Worm (Caenorhabditis elegans): Measurements from ENCODE around the gene pqn-71.

The pqn-71 gene

DNA sequence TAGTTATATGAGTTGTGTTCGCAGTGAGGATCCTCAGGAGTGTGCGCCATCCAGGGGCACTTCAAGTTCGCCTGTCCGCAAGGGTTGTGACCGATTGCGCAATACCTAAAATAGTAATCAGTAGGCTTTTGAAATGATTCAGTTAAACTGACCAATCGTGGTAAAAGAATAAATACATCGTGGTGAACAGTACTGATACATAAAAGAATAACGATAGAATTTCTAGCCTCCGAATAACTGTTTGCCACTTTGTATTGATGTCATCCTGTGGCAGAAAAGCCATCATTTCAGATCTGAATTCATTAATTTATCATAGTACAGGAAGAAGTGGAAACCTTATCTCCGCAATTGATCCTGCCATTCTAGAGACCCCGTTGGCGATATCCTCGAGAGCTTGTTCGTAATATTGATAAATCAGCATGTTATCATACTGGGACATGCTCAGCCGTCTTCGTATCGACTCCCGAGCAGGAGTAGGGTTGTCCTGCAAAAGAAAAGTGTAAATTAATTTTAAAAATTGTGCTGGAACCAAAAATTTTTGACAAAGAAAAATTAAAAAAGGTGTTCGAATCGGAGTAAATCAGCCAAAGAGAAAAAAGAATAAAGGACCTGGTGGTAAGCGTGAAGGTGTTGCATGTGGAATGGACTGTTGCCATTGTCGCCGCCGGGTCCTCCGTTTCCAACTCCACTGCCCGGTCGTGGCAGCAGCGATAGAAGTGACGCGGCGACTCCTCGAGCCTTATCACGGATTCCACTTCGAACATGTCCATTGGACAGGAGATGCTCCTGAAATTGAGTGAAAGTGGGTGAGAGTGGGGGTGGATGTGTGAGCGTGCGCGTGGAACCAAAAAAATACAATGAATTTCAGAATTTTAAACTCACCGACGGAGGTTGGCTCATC, 47.6 kb downstream of the pqn-71 start (continued):
- TF ChIP-seq tlf-1 (GFP tag; optimal IDR thresholded peaks at IDR 0.05) (peak; percentile 34), Y53G8AR.9 (GFP tag; conservative IDR thresholded peaks at IDR 0.05) (peak; percentile 46; the same call in 1 of the 2 replicates), madf-6 (GFP tag; IDR thresholded peaks at IDR 0.05) (peak; percentile 79), mxl-1 (tag; optimal IDR thresholded peaks at IDR 0.05) (no peak), ceh-40 (GFP tag; IDR thresholded peaks at IDR 0.05) (0 out of 2 replicates have a peak, but pooled peaks have one; percentile 1), nfya-2 (GFP tag; IDR thresholded peaks at IDR 0.05) (no peak), Y95B8A.8 (GFP tag; IDR thresholded peaks at IDR 0.05) (no peak), F23B12.7 (tag; optimal IDR thresholded peaks at IDR 0.05; ENCODE audit: insufficient read depth) (no peak), pha-4 (tag; optimal IDR thresholded peaks at IDR 0.05) (no peak), die-1 (tag; optimal IDR thresholded peaks at IDR 0.05) (peak; percentile 20), lin-26 (GFP tag; IDR thresholded peaks at IDR 0.05) (peak; percentile 70; the same call in 1 of the 2 replicates), tbx-9 (tag; optimal IDR thresholded peaks at IDR 0.05; ENCODE audit: borderline replicate concordance) (no peak), nhr-80 (tag; optimal IDR thresholded peaks at IDR 0.05) (no peak), lsl-1 (GFP tag; optimal IDR thresholded peaks at IDR 0.05) (peak; percentile 42), C17E4.6 (GFP tag; IDR thresholded peaks at IDR 0.05) (no peak), ZK185.1 (tag; optimal IDR thresholded peaks at IDR 0.05; ENCODE audit: poor library complexity, severe bottlenecking) (no peak), let-607 (tag; optimal IDR thresholded peaks at IDR 0.05) (no peak), ztf-25 (GFP tag; IDR thresholded peaks at IDR 0.05) (no peak), fkh-3 (tag; optimal IDR thresholded peaks at IDR 0.05) (no peak), lir-1 (GFP tag; conservative IDR thresholded peaks at IDR 0.05) (no peak), ama-1 (optimal IDR thresholded peaks at IDR 0.05) (no peak), ama-1 (GFP tag; optimal IDR thresholded peaks at IDR 0.05) (no peak), sptf-2 (GFP tag; optimal IDR thresholded peaks at IDR 0.05) (no peak), Y67H2A.10 (GFP tag; conservative IDR thresholded peaks at IDR 0.05) (no peak), ceh-79 (tag; optimal IDR thresholded peaks at IDR 0.05) (no peak), ceh-91 (GFP tag; IDR thresholded peaks at IDR 0.05) (no peak), hsf-1 (GFP tag; IDR thresholded peaks at IDR 0.05) (peak; percentile 77), C06A6.2 (GFP tag; conservative IDR thresholded peaks at IDR 0.05) (no peak), hlh-12 (tag; optimal IDR thresholded peaks at IDR 0.05) (no peak), nhr-120 (GFP tag; IDR thresholded peaks at IDR 0.05) (no peak), F57C9.4 (tag; optimal IDR thresholded peaks at IDR 0.05) (no peak), unc-130 (GFP tag; optimal IDR thresholded peaks at IDR 0.05) (no peak), ceh-100 (GFP tag; IDR thresholded peaks at IDR 0.05) (peak; percentile 28; the same call in 1 of the 2 replicates), nhr-90 (tag; optimal IDR thresholded peaks at IDR 0.05) (no peak), snpc-4 (GFP tag; optimal IDR thresholded peaks at IDR 0.05) (no peak), snpc-4 (tag; optimal IDR thresholded peaks at IDR 0.05) (peak in 2 of 4 experiments; percentile 6 to 23), cebp-1 (GFP tag; IDR thresholded peaks at IDR 0.05) (no peak), cebp-1 (tag; optimal IDR thresholded peaks at IDR 0.05) (peak; percentile 2), snpc-1.3 (tag; optimal IDR thresholded peaks at IDR 0.05; ENCODE audit: insufficient read depth) (no peak), sdz-38 (tag; optimal IDR thresholded peaks at IDR 0.05) (no peak), ztf-22 (GFP tag; optimal IDR thresholded peaks at IDR 0.05) (no peak), ekl-4 (GFP tag; IDR thresholded peaks at IDR 0.05) (peak; percentile 81), F57A8.1 (GFP tag; optimal IDR thresholded peaks at IDR 0.05) (no peak), hmg-1.2 (GFP tag; IDR thresholded peaks at IDR 0.05) (no peak), rec-8 (tag; optimal IDR thresholded peaks at IDR 0.05) (no peak), K11D2.4 (GFP tag; IDR thresholded peaks at IDR 0.05) (no peak), ztf-6 (GFP tag; IDR thresholded peaks at IDR 0.05) (no peak)

Measured in whole organism, young adult.